Worm (Caenorhabditis elegans) whole organism, early embryonic: ENCODE results near the gene F40G12.7.

Experiments used
- B0310.2 ChIP-seq: sonication (generic microtip); optimal IDR thresholded peaks from 2 replicates; lab custom pipeline; 2016; ENCODE audit warnings: mild to moderate bottlenecking, missing genetic modification characterization, missing compliant biosample characterization
- F13C5.2 ChIP-seq: sonication (generic microtip); optimal IDR thresholded peaks from 2 replicates; lab custom pipeline; 2017; ENCODE audit warnings: mild to moderate bottlenecking, missing genetic modification characterization, inconsistent platforms, missing compliant biosample characterization
- aly-1 ChIP-seq: sonication (generic microtip); optimal IDR thresholded peaks from 2 replicates; lab custom pipeline; 2016; ENCODE audit warnings: missing genetic modification characterization, missing compliant biosample characterization
- ama-1 ChIP-seq: fragments of 150-350 bp; optimal IDR thresholded peaks from 2 replicates; lab custom pipeline; 2014
- ceh-13 ChIP-seq: fragments of 200-800 bp; sonication (Bioruptor generic); optimal IDR thresholded peaks from 2 replicates; lab custom pipeline; 2018; ENCODE audit warnings: mild to moderate bottlenecking, missing genetic modification characterization, missing compliant biosample characterization
- ceh-36 ChIP-seq: sonication (generic microtip); optimal IDR thresholded peaks from 2 replicates; lab custom pipeline; 2016; ENCODE audit warnings: missing genetic modification characterization, inconsistent platforms, missing compliant biosample characterization
- ets-7 ChIP-seq: sonication (generic microtip); optimal IDR thresholded peaks from 2 replicates; lab custom pipeline; 2016; ENCODE audit warnings: missing genotype, missing genetic modification characterization, missing compliant biosample characterization
- flt-1 ChIP-seq: fragments of 200-800 bp; sonication (Bioruptor generic); IDR thresholded peaks from 2 replicates; pipeline ENCODE4 v1.3.6; 2022; ENCODE audit warnings: missing genetic modification characterization, missing compliant biosample characterization
- hmg-4 ChIP-seq: fragments of 200-800 bp; sonication (Bioruptor generic); optimal IDR thresholded peaks from 2 replicates; lab custom pipeline; 2018; ENCODE audit warnings: mild to moderate bottlenecking, missing genetic modification characterization, missing compliant biosample characterization
- hnd-1 ChIP-seq: sonication (generic microtip); optimal IDR thresholded peaks from 2 replicates; lab custom pipeline; 2016; ENCODE audit warnings: missing genetic modification characterization, missing compliant biosample characterization
- scrt-1 ChIP-seq: fragments of 200-800 bp; sonication (Bioruptor generic); IDR thresholded peaks from 2 replicates; pipeline ENCODE4 v1.3.6; 2022; ENCODE audit warnings: missing genetic modification characterization, missing compliant biosample characterization
- tbx-37 ChIP-seq: fragments of 200-800 bp; sonication (Bioruptor generic); conservative IDR thresholded peaks from 2 replicates; pipeline ENCODE4 v1.3.6; 2022; ENCODE audit warnings: missing genetic modification reagents, missing genetic modification characterization, missing compliant biosample characterization

- TF ChIP-seq F13C5.2 (tag; lab: Kevin White, UChicago): no peak
- no peak for TF ChIP-seq B0310.2
- TF ChIP-seq ets-7 (tag; lab: Kevin White, UChicago): no peak
- TF ChIP-seq ama-1 (lab: Kevin White, UChicago): no peak
- TF ChIP-seq flt-1 (GFP tag; lab: Robert Waterston, UW): no peak
- TF ChIP-seq scrt-1 (GFP tag; lab: Robert Waterston, UW): no peak
- no peak for TF ChIP-seq ceh-13 (GFP tag; lab: Kevin White, UChicago)
- no peak for TF ChIP-seq tbx-37 (GFP tag; lab: Robert Waterston, UW)
- no peak for TF ChIP-seq hnd-1 (tag; lab: Kevin White, UChicago)
- no peak for TF ChIP-seq ceh-36 (tag; lab: Kevin White, UChicago)
- no peak for TF ChIP-seq aly-1
- TF ChIP-seq hmg-4 (GFP tag; lab: Kevin White, UChicago): no peak
Measured at ce11 chrV:14279777-14280176, 5.4 kb downstream of the F40G12.7 start, which contains the start of gene srt-33.
